Fruit fly (Drosophila melanogaster) whole organism, embryonic: ENCODE results near the gene CG15208.

Source experiments
- CG11247 ChIP-seq: fragments of 200-800 bp; sonication (Bioruptor generic); IDR thresholded peaks from 2 replicates; pipeline ENCODE4 v1.3.6; 2022; ENCODE audit warnings: missing biosample characterization, missing genetic modification characterization
- CG11398 ChIP-seq: fragments of 200-800 bp; sonication (Bioruptor generic); optimal IDR thresholded peaks from 2 replicates; lab custom pipeline; 2016; ENCODE audit warnings: missing biosample characterization, missing genetic modification characterization
- CG11456 ChIP-seq: fragments of 200-800 bp; sonication (Bioruptor generic); IDR thresholded peaks from 3 replicates; pipeline ENCODE4 v1.3.6; 2022; ENCODE audit warnings: missing biosample characterization, missing genetic modification characterization
- CG13894 ChIP-seq: fragments of 200-800 bp; sonication (Bioruptor generic); optimal IDR thresholded peaks from 3 replicates; lab custom pipeline; 2018; ENCODE audit warnings: missing biosample characterization, mild to moderate bottlenecking, missing genetic modification characterization, moderate library complexity
- CG14014 ChIP-seq: fragments of 200-800 bp; sonication (Bioruptor generic); IDR thresholded peaks from 2 replicates; pipeline ENCODE4 v1.3.6; 2022; ENCODE audit warnings: missing biosample characterization, missing genetic modification characterization
- CG14860 ChIP-seq: fragments of 200-800 bp; sonication (Bioruptor generic); IDR thresholded peaks from 3 replicates; pipeline ENCODE4 v1.3.6; 2022; ENCODE audit warnings: missing biosample characterization, missing genetic modification characterization; ENCODE audit not compliant: partially characterized antibody
- CG17612 ChIP-seq: fragments of 200-800 bp; sonication (Bioruptor generic); IDR thresholded peaks from 2 replicates; pipeline ENCODE4 v1.3.6; 2022; ENCODE audit warnings: missing biosample characterization, missing genetic modification characterization
- CG17802 ChIP-seq: fragments of 200-800 bp; sonication (Bioruptor generic); optimal IDR thresholded peaks from 2 replicates; lab custom pipeline; 2018; ENCODE audit warnings: missing biosample characterization, mild to moderate bottlenecking, missing genetic modification characterization, moderate library complexity
- CG17912 ChIP-seq: fragments of 200-800 bp; sonication (Bioruptor generic); optimal IDR thresholded peaks from 2 replicates; lab custom pipeline; 2018; ENCODE audit warnings: missing biosample characterization, mild to moderate bottlenecking, missing genetic modification characterization
- CG32532 ChIP-seq: fragments of 200-800 bp; sonication (Bioruptor generic); IDR thresholded peaks from 2 replicates; pipeline ENCODE4 v1.3.6; 2022; ENCODE audit warnings: missing biosample characterization, missing genetic modification characterization
- CG32772 ChIP-seq: fragments of 200-800 bp; sonication (Bioruptor generic); IDR thresholded peaks from 2 replicates; pipeline ENCODE4 v1.3.6; 2022; ENCODE audit warnings: missing biosample characterization, missing genetic modification characterization
- CG33213 ChIP-seq: fragments of 200-800 bp; sonication (Bioruptor generic); optimal IDR thresholded peaks from 3 replicates; lab custom pipeline; 2016; ENCODE audit warnings: missing biosample characterization, missing genetic modification characterization
- CG3995 ChIP-seq: fragments of 200-800 bp; sonication (Bioruptor generic); optimal IDR thresholded peaks from 3 replicates; lab custom pipeline; 2016; ENCODE audit warnings: missing biosample characterization, missing genetic modification characterization
- CG4820 ChIP-seq: fragments of 200-800 bp; sonication (Bioruptor generic); optimal IDR thresholded peaks from 3 replicates; lab custom pipeline; 2016; ENCODE audit warnings: missing biosample characterization, missing genetic modification characterization
- CG8290 ChIP-seq, 3 experiments: fragments of 200-800 bp; sonication (Bioruptor generic); optimal IDR thresholded peaks; 2 replicates each; lab custom pipeline; 2016 to 2019; ENCODE audit warnings: missing biosample characterization in 3 of 3, missing genetic modification characterization in 3 of 3, mild to moderate bottlenecking in 2 of 3, moderate library complexity in 1 of 3
- CG8924 ChIP-seq: fragments of 200-800 bp; optimal IDR thresholded peaks from 3 replicates; lab custom pipeline; 2019; ENCODE audit warnings: missing biosample characterization, mild to moderate bottlenecking, missing genetic modification characterization, moderate library complexity
- CG9609 ChIP-seq: fragments of 200-800 bp; sonication (Bioruptor generic); optimal IDR thresholded peaks from 3 replicates; lab custom pipeline; 2016; ENCODE audit warnings: missing biosample characterization, missing genetic modification characterization
- CHES-1-like ChIP-seq: fragments of 200-800 bp; sonication (Bioruptor generic); optimal IDR thresholded peaks from 2 replicates; lab custom pipeline; 2016; ENCODE audit warnings: missing biosample characterization, missing genetic modification characterization
- CoRest ChIP-seq: fragments of 200-800 bp; sonication (Bioruptor generic); optimal IDR thresholded peaks from 3 replicates; lab custom pipeline; 2018; ENCODE audit warnings: missing biosample characterization, mild to moderate bottlenecking, missing genetic modification characterization, moderate library complexity
- CrebB ChIP-seq: fragments of 200-800 bp; sonication (Bioruptor generic); optimal IDR thresholded peaks from 3 replicates; lab custom pipeline; 2018; ENCODE audit warnings: missing biosample characterization, mild to moderate bottlenecking, missing genetic modification characterization
- D ChIP-seq, 2 experiments: fragments of 200-800 bp in 1 of 2; fragments of >200 bp in 1 of 2; sonication (Bioruptor generic) in 1 of 2; optimal IDR thresholded peaks; 2 replicates in 1 of 2; 3 replicates in 1 of 2; lab custom pipeline; 2017; ENCODE audit warnings: mild to moderate bottlenecking in 1 of 2, missing biosample characterization in 1 of 2, missing genetic modification characterization in 1 of 2, missing genetic modification reagents in 1 of 2
- Elba2 ChIP-seq: fragments of 200-800 bp; sonication (Bioruptor generic); optimal IDR thresholded peaks from 3 replicates; lab custom pipeline; 2016; ENCODE audit warnings: missing biosample characterization, missing genetic modification characterization
- GATAe ChIP-seq: fragments of 200-800 bp; sonication (Bioruptor generic); conservative IDR thresholded peaks from 2 replicates; pipeline ENCODE4 v1.3.6; 2022; ENCODE audit warnings: missing biosample characterization, missing genetic modification characterization
- HLH3B ChIP-seq: fragments of 200-800 bp; sonication (Bioruptor generic); IDR thresholded peaks from 2 replicates; pipeline ENCODE4 v1.3.6; 2022; ENCODE audit warnings: missing biosample characterization, missing genetic modification characterization
- Hey ChIP-seq: fragments of 200-800 bp; sonication (Bioruptor generic); optimal IDR thresholded peaks from 3 replicates; lab custom pipeline; 2018; ENCODE audit warnings: missing biosample characterization, mild to moderate bottlenecking, missing genetic modification characterization
- Mes4 ChIP-seq: fragments of 200-800 bp; sonication (Bioruptor generic); optimal IDR thresholded peaks from 2 replicates; lab custom pipeline; 2016; ENCODE audit warnings: missing biosample characterization, missing genetic modification characterization
- Nf-YB ChIP-seq: fragments of 200-800 bp; sonication (Bioruptor generic); optimal IDR thresholded peaks from 3 replicates; lab custom pipeline; 2019; ENCODE audit warnings: missing biosample characterization, mild to moderate bottlenecking, missing genetic modification characterization, moderate library complexity
- Opbp ChIP-seq: fragments of 200-800 bp; sonication (Bioruptor generic); IDR thresholded peaks from 3 replicates; pipeline ENCODE4 v1.3.6; 2022; ENCODE audit warnings: missing biosample characterization, missing genetic modification characterization; ENCODE audit not compliant: partially characterized antibody
- Sox100B ChIP-seq: fragments of 200-800 bp; sonication (Bioruptor generic); optimal IDR thresholded peaks from 3 replicates; lab custom pipeline; 2018; ENCODE audit warnings: missing biosample characterization, mild to moderate bottlenecking, missing genetic modification characterization
- Ssrp ChIP-seq: fragments of 200-800 bp; sonication (Bioruptor generic); optimal IDR thresholded peaks from 2 replicates; lab custom pipeline; 2018; ENCODE audit warnings: missing biosample characterization, mild to moderate bottlenecking, missing genetic modification characterization, moderate library complexity
- TFAM ChIP-seq: fragments of 200-800 bp; sonication (Bioruptor generic); optimal IDR thresholded peaks from 2 replicates; lab custom pipeline; 2017; ENCODE audit warnings: missing biosample characterization, missing genetic modification characterization, inconsistent platforms
- abd-A ChIP-seq: fragments of 200-800 bp; sonication (Bioruptor generic); optimal IDR thresholded peaks from 3 replicates; lab custom pipeline; 2019; ENCODE audit warnings: missing biosample characterization, mild to moderate bottlenecking, missing genetic modification characterization, moderate library complexity
- amos ChIP-seq: fragments of 200-800 bp; sonication (Bioruptor generic); IDR thresholded peaks from 2 replicates; pipeline ENCODE4 v1.3.6; 2022; ENCODE audit warnings: missing biosample characterization, missing genetic modification characterization; ENCODE audit not compliant: partially characterized antibody
- ap ChIP-seq: fragments of 200-800 bp; sonication (Bioruptor generic); IDR thresholded peaks from 2 replicates; pipeline ENCODE4 v1.3.6; 2022; ENCODE audit warnings: missing biosample characterization, missing genetic modification characterization
- cg ChIP-seq: fragments of 200-800 bp; sonication (Bioruptor generic); optimal IDR thresholded peaks from 3 replicates; lab custom pipeline; 2019; ENCODE audit warnings: missing biosample characterization, mild to moderate bottlenecking, missing genetic modification characterization, moderate library complexity
- croc ChIP-seq: fragments of 200-800 bp; sonication (Bioruptor generic); conservative IDR thresholded peaks from 3 replicates; pipeline ENCODE4 v1.3.6; 2022; ENCODE audit warnings: missing biosample characterization, missing genetic modification characterization
- dimm ChIP-seq: fragments of 200-800 bp; sonication (Bioruptor generic); IDR thresholded peaks from 2 replicates; pipeline ENCODE4 v1.3.6; 2022; ENCODE audit warnings: missing biosample characterization, missing genetic modification characterization
- grn ChIP-seq: fragments of 200-800 bp; sonication (Bioruptor generic); optimal IDR thresholded peaks from 3 replicates; lab custom pipeline; 2017; ENCODE audit warnings: missing biosample characterization, missing genetic modification characterization
- hb ChIP-seq: fragments of 200-800 bp; sonication (Bioruptor generic); IDR thresholded peaks from 3 replicates; pipeline ENCODE4 v1.3.6; 2022; ENCODE audit warnings: missing biosample characterization, missing genetic modification characterization; ENCODE audit not compliant: partially characterized antibody
- jigr1 ChIP-seq: fragments of 200-800 bp; sonication (Bioruptor generic); IDR thresholded peaks from 3 replicates; pipeline ENCODE4 v1.3.6; 2022; ENCODE audit warnings: missing biosample characterization, missing genetic modification characterization
- nau ChIP-seq: fragments of 200-800 bp; sonication (Bioruptor generic); optimal IDR thresholded peaks from 3 replicates; lab custom pipeline; 2017; ENCODE audit warnings: missing biosample characterization, mild to moderate bottlenecking, missing genetic modification characterization, missing genetic modification reagents
- nerfin-2 ChIP-seq: fragments of 200-800 bp; sonication (Bioruptor generic); IDR thresholded peaks from 2 replicates; pipeline ENCODE4 v1.3.6; 2022; ENCODE audit warnings: missing biosample characterization, missing genetic modification characterization; ENCODE audit not compliant: partially characterized antibody
- pros ChIP-seq: fragments of 200-800 bp; sonication (Bioruptor generic); optimal IDR thresholded peaks from 3 replicates; lab custom pipeline; 2019; ENCODE audit warnings: missing biosample characterization, mild to moderate bottlenecking, missing genetic modification characterization, moderate library complexity
- row ChIP-seq: fragments of 200-800 bp; sonication (Bioruptor generic); IDR thresholded peaks from 3 replicates; pipeline ENCODE4 v1.3.6; 2022; ENCODE audit warnings: missing biosample characterization, missing genetic modification characterization
- sisA ChIP-seq: fragments of 200-800 bp; sonication (Bioruptor generic); IDR thresholded peaks from 2 replicates; pipeline ENCODE4 v1.3.6; 2022; ENCODE audit warnings: missing biosample characterization, missing genetic modification characterization
- slbo ChIP-seq: fragments of 200-800 bp; sonication (Bioruptor generic); IDR thresholded peaks from 2 replicates; pipeline ENCODE4 v1.3.6; 2022; ENCODE audit warnings: missing biosample characterization, missing genetic modification characterization
- ssp ChIP-seq: fragments of 200-800 bp; sonication (Bioruptor generic); IDR thresholded peaks from 2 replicates; pipeline ENCODE4 v1.3.6; 2022; ENCODE audit warnings: missing biosample characterization, missing genetic modification characterization
- stc ChIP-seq: fragments of 200-800 bp; sonication (Bioruptor generic); IDR thresholded peaks from 2 replicates; pipeline ENCODE4 v1.3.6; 2022; ENCODE audit warnings: missing biosample characterization, missing genetic modification characterization
- sug ChIP-seq: fragments of 200-800 bp; optimal IDR thresholded peaks from 2 replicates; lab custom pipeline; 2019; ENCODE audit warnings: missing biosample characterization, mild to moderate bottlenecking, missing genetic modification characterization, moderate library complexity

The CG15208 gene

DNA sequence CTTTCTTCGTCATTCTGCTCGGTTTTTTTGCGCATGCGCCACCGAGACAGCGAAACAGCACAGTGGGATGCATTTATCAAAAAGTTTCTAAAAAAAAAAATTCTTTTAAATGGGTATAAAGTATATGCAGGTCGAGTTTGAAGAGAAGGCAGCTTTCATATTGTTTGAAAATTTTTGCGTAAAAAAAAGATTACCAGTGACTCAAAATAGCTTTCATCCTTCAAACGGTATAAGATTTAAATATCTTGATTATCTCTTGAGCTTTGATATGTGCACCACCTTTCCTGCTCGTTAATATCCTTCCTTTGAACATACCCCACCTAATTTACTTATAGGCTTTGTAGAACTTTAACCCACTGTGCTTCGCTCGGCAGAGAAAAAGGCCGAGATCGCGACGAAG, 5.3 kb downstream of the CG15208 start (continued):
- TF ChIP-seq TFAM (no peak), CG4820 (peak; percentile 66), CG17912 (GFP tag; lab: Kevin White, UChicago) (no peak), hb (GFP tag; lab: Robert Waterston, UW) (no peak), CG11247 (GFP tag; lab: Robert Waterston, UW) (no peak), CG17802 (peak; percentile 19), CG9609 (GFP tag; lab: Kevin White, UChicago) (peak; percentile 37), CG13894 (tag; lab: Kevin White, UChicago) (no peak), abd-A (tag; lab: Kevin White, UChicago) (no peak), Nf-YB (GFP tag; lab: Kevin White, UChicago) (peak; percentile 26), dimm (no peak), CoRest (peak; percentile 77), croc (GFP tag; lab: Robert Waterston, UW) (peak; percentile 54; the same call in 2 of the 3 replicates), HLH3B (peak; percentile 43; the same call in 1 of the 2 replicates), sisA (GFP tag; lab: Robert Waterston, UW) (peak; percentile 72), row (peak; percentile 55; the same call in 2 of the 3 replicates), CrebB (tag; lab: Kevin White, UChicago) (no peak), stc (GFP tag; lab: Robert Waterston, UW) (peak; percentile 16; the same call in 1 of the 2 replicates), CG11398 (GFP tag; lab: Kevin White, UChicago) (peak; percentile 49), CG8290 (GFP tag; optimal IDR thresholded peaks at IDR 0.05; lab: Kevin White, UChicago) (no peak), CG8290 (tag; optimal IDR thresholded peaks at IDR 0.05; lab: Kevin White, UChicago) (peak in 1 of 2 experiments; percentile 7), CG32532 (no peak; the same call in 1 of the 2 replicates), Opbp (GFP tag; lab: Robert Waterston, UW) (no peak), CG32772 (0 out of 2 replicates have a peak, but pooled peaks have one; percentile 5), D (optimal IDR thresholded peaks at IDR 0.05; lab: Kevin White, UChicago) (no peak), D (GFP tag; optimal IDR thresholded peaks at IDR 0.05; lab: Kevin White, UChicago) (peak; percentile 75), sug (tag; lab: Kevin White, UChicago) (no peak), nau (no peak), ap (GFP tag; lab: Robert Waterston, UW) (0 out of 2 replicates have a peak, but pooled peaks have one; percentile 32), pros (peak; percentile 5), Elba2 (no peak), nerfin-2 (GFP tag; lab: Robert Waterston, UW) (no peak), CG33213 (GFP tag; lab: Kevin White, UChicago) (no peak), CG14860 (GFP tag; lab: Robert Waterston, UW) (no peak), ssp (peak; percentile 33; the same call in 1 of the 2 replicates), GATAe (GFP tag; lab: Robert Waterston, UW) (no peak), jigr1 (no peak), CG8924 (peak; percentile 73), CG11456 (GFP tag; lab: Robert Waterston, UW) (no peak), Hey (tag; lab: Kevin White, UChicago) (no peak), slbo (GFP tag; lab: Robert Waterston, UW) (no peak; the same call in 1 of the 2 replicates), CG3995 (GFP tag; lab: Kevin White, UChicago) (no peak), Sox100B (GFP tag; lab: Kevin White, UChicago) (peak; percentile 83), grn (no peak), CG14014 (GFP tag; lab: Robert Waterston, UW) (peak; percentile 46; the same call in 1 of the 2 replicates), amos (GFP tag; lab: Robert Waterston, UW) (no peak), CG17612 (GFP tag; lab: Robert Waterston, UW) (no peak), Mes4 (GFP tag; lab: Kevin White, UChicago) (peak; percentile 61), cg (GFP tag; lab: Kevin White, UChicago) (no peak), CHES-1-like (GFP tag; lab: Kevin White, UChicago) (peak; percentile 16), Ssrp (tag; lab: Kevin White, UChicago) (peak; percentile 71)
